Worm (Caenorhabditis elegans) whole organism, L3 larva: ENCODE data around the gene C54F6.12.

Experiments
- R02D3.7 ChIP-seq: fragments of 150-350 bp; optimal IDR thresholded peaks from 2 replicates; lab custom pipeline; 2014; ENCODE audit warnings: missing biosample characterization, missing genetic modification characterization
- ZK546.5 ChIP-seq: sonication (generic microtip); optimal IDR thresholded peaks from 2 replicates; lab custom pipeline; 2017; ENCODE audit warnings: missing biosample characterization, missing genetic modification characterization
- aly-2 ChIP-seq: fragments of 150-350 bp; optimal IDR thresholded peaks from 2 replicates; lab custom pipeline; 2014; ENCODE audit warnings: missing biosample characterization, missing genetic modification characterization
- ama-1 ChIP-seq: fragments of 150-350 bp; optimal IDR thresholded peaks from 2 replicates; lab custom pipeline; 2018
- ceh-16 ChIP-seq: sonication (generic microtip); optimal IDR thresholded peaks from 2 replicates; lab custom pipeline; 2017; ENCODE audit warnings: missing biosample characterization, missing genetic modification characterization
- ceh-28 ChIP-seq: fragments of 150-350 bp; optimal IDR thresholded peaks from 2 replicates; lab custom pipeline; 2014; ENCODE audit warnings: missing biosample characterization, missing genetic modification reagents, missing genetic modification characterization
- ceh-82 ChIP-seq: fragments of 150-350 bp; optimal IDR thresholded peaks from 2 replicates; lab custom pipeline; 2014; ENCODE audit warnings: missing biosample characterization, missing genetic modification characterization
- ceh-9 ChIP-seq: sonication (generic microtip); optimal IDR thresholded peaks from 2 replicates; lab custom pipeline; 2018; ENCODE audit warnings: missing biosample characterization, missing genetic modification characterization
- daf-12 ChIP-seq: fragments of 150-350 bp; optimal IDR thresholded peaks from 2 replicates; lab custom pipeline; 2014; ENCODE audit warnings: missing biosample characterization, missing genetic modification reagents, missing genetic modification characterization
- egl-27 ChIP-seq: sonication (generic microtip); optimal IDR thresholded peaks from 4 replicates; lab custom pipeline; 2017; ENCODE audit warnings: missing biosample characterization, missing genetic modification reagents, missing genetic modification characterization
- egl-5 ChIP-seq: fragments of 150-350 bp; optimal IDR thresholded peaks from 2 replicates; lab custom pipeline; 2017; ENCODE audit warnings: missing biosample characterization, missing genetic modification reagents, missing genetic modification characterization, inconsistent platforms
- elt-1 ChIP-seq: fragments of 150-350 bp; optimal IDR thresholded peaks from 2 replicates; lab custom pipeline; 2014; ENCODE audit warnings: missing biosample characterization, missing genetic modification characterization
- elt-2 ChIP-seq: sonication (generic microtip); optimal IDR thresholded peaks from 2 replicates; lab custom pipeline; 2016; ENCODE audit warnings: missing genetic modification reagents, mild to moderate bottlenecking, missing genetic modification characterization, missing compliant biosample characterization
- elt-3 ChIP-seq, 3 experiments: fragments of 150-350 bp in 1 of 3; sonication (generic microtip) in 2 of 3; optimal IDR thresholded peaks; 2 replicates in 2 of 3; 4 replicates in 1 of 3; lab custom pipeline; 2014 to 2017; ENCODE audit warnings: missing biosample characterization in 3 of 3, missing genetic modification characterization in 3 of 3
- eor-1 ChIP-seq, 2 experiments: fragments of 150-350 bp; optimal IDR thresholded peaks; 2 replicates each; lab custom pipeline; 2014 to 2018; ENCODE audit warnings: missing biosample characterization in 2 of 2, missing genetic modification characterization in 2 of 2
- fkh-2 ChIP-seq: fragments of 150-350 bp; optimal IDR thresholded peaks from 2 replicates; lab custom pipeline; 2014; ENCODE audit warnings: missing biosample characterization, missing genetic modification reagents, missing genetic modification characterization
- fos-1 ChIP-seq: fragments of 150-350 bp; optimal IDR thresholded peaks from 2 replicates; lab custom pipeline; 2014; ENCODE audit warnings: missing biosample characterization, missing genetic modification characterization
- hmg-11 ChIP-seq: sonication (generic microtip); optimal IDR thresholded peaks from 2 replicates; lab custom pipeline; 2016; ENCODE audit warnings: missing genetic modification characterization, missing compliant biosample characterization
- jun-1 ChIP-seq: fragments of 150-350 bp; optimal IDR thresholded peaks from 2 replicates; lab custom pipeline; 2014; ENCODE audit warnings: missing biosample characterization, missing genetic modification reagents, missing genetic modification characterization
- lin-15B ChIP-seq: fragments of 150-350 bp; optimal IDR thresholded peaks from 2 replicates; lab custom pipeline; 2014; ENCODE audit warnings: missing biosample characterization, missing genetic modification characterization
- lin-39 ChIP-seq: fragments of 150-350 bp; optimal IDR thresholded peaks from 2 replicates; lab custom pipeline; 2018; ENCODE audit warnings: missing biosample characterization, missing genetic modification reagents, missing genetic modification characterization
- lsy-12 ChIP-seq: sonication (generic microtip); optimal IDR thresholded peaks from 2 replicates; lab custom pipeline; 2016; ENCODE audit warnings: mild to moderate bottlenecking, missing genetic modification characterization, missing compliant biosample characterization
- mdl-1 ChIP-seq: fragments of 150-350 bp; optimal IDR thresholded peaks from 2 replicates; lab custom pipeline; 2014; ENCODE audit warnings: missing biosample characterization, missing genetic modification characterization
- mml-1 ChIP-seq: fragments of 150-350 bp; sonication (generic microtip); optimal IDR thresholded peaks from 3 replicates; lab custom pipeline; 2014; ENCODE audit warnings: missing biosample characterization, missing genetic modification characterization
- nfya-1 ChIP-seq: sonication (generic microtip); optimal IDR thresholded peaks from 2 replicates; lab custom pipeline; 2017; ENCODE audit warnings: missing genetic modification characterization, mild to moderate bottlenecking, missing compliant biosample characterization, antibody characterized with exemption, moderate library complexity; ENCODE audit not compliant: insufficient read depth
- nhr-11 ChIP-seq: fragments of 150-350 bp; optimal IDR thresholded peaks from 2 replicates; lab custom pipeline; 2014; ENCODE audit warnings: missing biosample characterization, missing genetic modification characterization
- nhr-12 ChIP-seq: fragments of 150-350 bp; optimal IDR thresholded peaks from 2 replicates; lab custom pipeline; 2014; ENCODE audit warnings: missing biosample characterization, missing genetic modification characterization
- nhr-23 ChIP-seq: fragments of 150-350 bp; optimal IDR thresholded peaks from 2 replicates; lab custom pipeline; 2014; ENCODE audit warnings: missing biosample characterization, missing genetic modification reagents, missing genetic modification characterization
- nhr-237 ChIP-seq: fragments of 150-350 bp; optimal IDR thresholded peaks from 2 replicates; lab custom pipeline; 2014; ENCODE audit warnings: missing biosample characterization, missing genetic modification characterization
- nhr-25 ChIP-seq: sonication (generic microtip); optimal IDR thresholded peaks from 2 replicates; lab custom pipeline; 2017; ENCODE audit warnings: missing biosample characterization, missing genetic modification characterization
- nhr-28 ChIP-seq: fragments of 150-350 bp; optimal IDR thresholded peaks from 2 replicates; lab custom pipeline; 2014; ENCODE audit warnings: missing biosample characterization, missing genetic modification characterization
- nhr-43 ChIP-seq: sonication (generic microtip); optimal IDR thresholded peaks from 2 replicates; lab custom pipeline; 2016; ENCODE audit warnings: mild to moderate bottlenecking, missing genetic modification characterization, missing compliant biosample characterization; ENCODE audit not compliant: poor library complexity, severe bottlenecking
- nhr-67 ChIP-seq: fragments of 150-350 bp; optimal IDR thresholded peaks from 2 replicates; lab custom pipeline; 2014; ENCODE audit warnings: missing biosample characterization, missing genetic modification characterization
- nhr-76 ChIP-seq: fragments of 150-350 bp; sonication (generic microtip); optimal IDR thresholded peaks from 5 replicates; lab custom pipeline; 2014; ENCODE audit warnings: missing biosample characterization, missing genetic modification characterization
- nhr-77 ChIP-seq: fragments of 150-350 bp; optimal IDR thresholded peaks from 2 replicates; lab custom pipeline; 2014; ENCODE audit warnings: missing biosample characterization, missing genetic modification characterization
- pha-4 ChIP-seq: fragments of 150-350 bp; optimal IDR thresholded peaks from 2 replicates; lab custom pipeline; 2014; ENCODE audit warnings: missing biosample characterization, missing genetic modification reagents, missing genetic modification characterization
- pqm-1 ChIP-seq: fragments of 150-350 bp; optimal IDR thresholded peaks from 2 replicates; lab custom pipeline; 2017; ENCODE audit warnings: missing biosample characterization, missing genetic modification characterization, inconsistent platforms
- sea-2 ChIP-seq: fragments of 150-350 bp; sonication (generic microtip); optimal IDR thresholded peaks from 4 replicates; lab custom pipeline; 2014; ENCODE audit warnings: missing biosample characterization, missing genetic modification reagents, missing genetic modification characterization
- skn-1 ChIP-seq: fragments of 150-350 bp; optimal IDR thresholded peaks from 2 replicates; lab custom pipeline; 2014; ENCODE audit warnings: missing biosample characterization, missing genetic modification characterization
- snpc-4 ChIP-seq: fragments of 150-350 bp; optimal IDR thresholded peaks from 2 replicates; lab custom pipeline; 2014; ENCODE audit warnings: missing biosample characterization, missing genetic modification characterization
- tbx-2 ChIP-seq: sonication (generic microtip); optimal IDR thresholded peaks from 2 replicates; lab custom pipeline; 2016; ENCODE audit warnings: mild to moderate bottlenecking, missing genetic modification characterization, missing compliant biosample characterization
- unc-62 ChIP-seq: fragments of 150-350 bp; sonication (generic microtip); optimal IDR thresholded peaks from 4 replicates; lab custom pipeline; 2014; ENCODE audit warnings: missing biosample characterization, missing genetic modification reagents, missing genetic modification characterization
- zag-1 ChIP-seq: fragments of 150-350 bp; optimal IDR thresholded peaks from 2 replicates; lab custom pipeline; 2014; ENCODE audit warnings: missing biosample characterization, missing genetic modification characterization
- ztf-11 ChIP-seq: fragments of 150-350 bp; optimal IDR thresholded peaks from 2 replicates; lab custom pipeline; 2014; ENCODE audit warnings: missing biosample characterization, missing genetic modification characterization
- ztf-4 ChIP-seq: fragments of 150-350 bp; optimal IDR thresholded peaks from 2 replicates; lab custom pipeline; 2014; ENCODE audit warnings: missing biosample characterization, missing genetic modification characterization

C54F6.12 gene

DNA sequence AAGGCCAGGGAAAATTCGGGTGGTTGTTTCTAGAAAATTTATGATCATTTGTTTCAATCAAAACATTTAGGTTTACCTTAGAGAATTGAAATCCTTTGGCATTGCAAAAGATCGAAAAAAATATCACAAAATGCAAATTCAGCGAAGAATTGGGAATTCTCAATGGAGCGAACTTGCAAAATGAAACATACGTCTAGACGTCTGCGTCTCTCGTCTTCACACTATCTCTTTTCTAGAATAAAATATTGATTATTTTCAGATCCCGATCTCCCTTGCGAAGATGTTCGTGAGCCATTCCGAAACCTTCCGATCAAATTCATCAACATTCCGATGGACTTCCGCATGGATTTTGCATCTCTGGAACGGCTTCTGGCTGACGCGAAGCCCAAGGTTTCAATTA lies 42.5 kb upstream of the C54F6.12 start, which contains the start of gene ets-6:
Gene ets-6, minus strand, starts transcription at position 169 of the 400 bp plus-strand sequence.
- TF ChIP-seq mml-1 (no peak), ztf-4 (tag; lab: Kevin White, UChicago) (no peak), egl-27 (no peak), nhr-25 (tag; lab: Kevin White, UChicago) (peak; percentile 32), fos-1 (no peak), nhr-28 (tag; lab: Kevin White, UChicago) (no peak), lin-15B (tag; lab: Kevin White, UChicago) (peak; percentile 73), mdl-1 (no peak), nhr-77 (tag; lab: Kevin White, UChicago) (no peak), nhr-11 (tag; lab: Kevin White, UChicago) (no peak), elt-3 (tag; optimal IDR thresholded peaks at IDR 0.05; lab: Kevin White, UChicago) (no peak), egl-5 (tag; lab: Kevin White, UChicago) (peak; percentile 18), fkh-2 (tag; lab: Kevin White, UChicago) (no peak), lin-39 (tag; lab: Kevin White, UChicago) (no peak), zag-1 (tag; lab: Kevin White, UChicago) (no peak), nhr-12 (no peak), pqm-1 (tag; lab: Kevin White, UChicago) (peak; percentile 23), nhr-67 (tag; lab: Kevin White, UChicago) (no peak), unc-62 (GFP tag; lab: Kevin White, UChicago) (no peak), elt-2 (no peak), eor-1 (tag; optimal IDR thresholded peaks at IDR 0.05; lab: Kevin White, UChicago) (no peak), ceh-28 (tag; lab: Kevin White, UChicago) (peak; percentile 85), ama-1 (lab: Kevin White, UChicago) (no peak), sea-2 (GFP tag; lab: Kevin White, UChicago) (no peak), ztf-11 (no peak), ceh-16 (tag; lab: Kevin White, UChicago) (no peak), tbx-2 (tag; lab: Kevin White, UChicago) (no peak), hmg-11 (tag; lab: Kevin White, UChicago) (peak; percentile 46), nhr-23 (peak; percentile 61), ZK546.5 (tag; lab: Kevin White, UChicago) (no peak), aly-2 (tag; lab: Kevin White, UChicago) (no peak), nfya-1 (tag; lab: Kevin White, UChicago) (peak; percentile 61), pha-4 (tag; lab: Kevin White, UChicago) (peak; percentile 69), elt-1 (no peak), R02D3.7 (tag; lab: Kevin White, UChicago) (peak; percentile 31), ceh-9 (tag; lab: Kevin White, UChicago) (no peak), nhr-237 (tag; lab: Kevin White, UChicago) (no peak), nhr-43 (tag; lab: Kevin White, UChicago) (no peak), lsy-12 (tag; lab: Kevin White, UChicago) (no peak), daf-12 (no peak), snpc-4 (tag; lab: Kevin White, UChicago) (peak; percentile 45), nhr-76 (tag; lab: Kevin White, UChicago) (no peak), skn-1 (tag; lab: Kevin White, UChicago) (no peak), ceh-82 (tag; lab: Kevin White, UChicago) (no peak), jun-1 (no peak)
- TF ChIP-seq, all 47 proteins: peak for 11

DNA sequence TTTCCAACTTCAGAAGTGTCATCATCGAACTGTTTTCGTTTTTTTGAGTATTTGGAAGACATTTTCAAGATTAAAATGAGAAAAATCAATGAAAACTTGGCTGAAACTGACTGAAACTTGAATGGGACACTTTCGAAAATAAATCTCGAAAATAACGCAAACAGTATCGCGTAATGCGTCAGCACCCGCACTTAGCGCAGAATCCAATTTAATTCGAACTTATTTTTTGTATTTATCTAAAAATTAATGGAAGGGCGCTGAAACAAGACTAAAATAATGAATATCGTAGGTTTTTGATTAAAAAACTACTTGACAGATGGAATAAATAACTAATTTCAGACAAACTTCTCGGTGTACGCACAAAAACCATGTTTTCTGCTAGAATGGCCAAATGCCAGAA lies 37.6 kb upstream of the C54F6.12 start, which contains the start of the genes snu-66 and ints-9:
Gene snu-66, minus strand, starts transcription at position 108 of the 400 bp plus-strand sequence.
Gene ints-9, plus strand, starts transcription at position 240 of the 400 bp plus-strand sequence.
- TF ChIP-seq nhr-28 (tag; lab: Kevin White, UChicago), result no peak
- peak; percentile 67 for TF ChIP-seq pha-4 (tag; lab: Kevin White, UChicago)
- TF ChIP-seq egl-27, result no peak
- peak; percentile 7 for TF ChIP-seq elt-2
- TF ChIP-seq lin-15B (tag; lab: Kevin White, UChicago), result peak; percentile 77
- peak; percentile 18 for TF ChIP-seq hmg-11 (tag; lab: Kevin White, UChicago)
- TF ChIP-seq nhr-23, result peak; percentile 76
- peak; percentile 14 for TF ChIP-seq jun-1
- TF ChIP-seq R02D3.7 (tag; lab: Kevin White, UChicago), result peak; percentile 11
- peak; percentile 7 for TF ChIP-seq tbx-2 (tag; lab: Kevin White, UChicago)
- TF ChIP-seq snpc-4 (tag; lab: Kevin White, UChicago), result peak; percentile 83
- TF ChIP-seq daf-12, result no peak
- TF ChIP-seq elt-3 (tag; optimal IDR thresholded peaks at IDR 0.05; lab: Kevin White, UChicago), result no peak
- peak; percentile 38 for TF ChIP-seq nhr-25 (tag; lab: Kevin White, UChicago)
- TF ChIP-seq ama-1 (lab: Kevin White, UChicago), result no peak
- TF ChIP-seq elt-1, result no peak
